Worm (Caenorhabditis elegans) whole organism, L4/young adult: ENCODE results near the gene C08F8.15.

Experiments used
- dao-5 ChIP-seq: sonication (generic microtip); optimal IDR thresholded peaks from 2 replicates; lab custom pipeline; 2016; ENCODE audit warnings: missing genotype, missing genetic modification characterization, moderate library complexity, missing compliant biosample characterization
- him-1 ChIP-seq: sonication (generic microtip); optimal IDR thresholded peaks from 2 replicates; lab custom pipeline; 2016; ENCODE audit warnings: missing genotype, missing genetic modification reagents, missing genetic modification characterization, missing compliant biosample characterization

- no peak for TF ChIP-seq him-1
- no peak for TF ChIP-seq dao-5 (tag; lab: Kevin White, UChicago)
Observed at ce11 chrIV:11125604-11126003, 35.0 kb downstream of the C08F8.15 start.
